Worm (Caenorhabditis elegans): ENCODE measurements around the gene C34C6.10.

DNA sequence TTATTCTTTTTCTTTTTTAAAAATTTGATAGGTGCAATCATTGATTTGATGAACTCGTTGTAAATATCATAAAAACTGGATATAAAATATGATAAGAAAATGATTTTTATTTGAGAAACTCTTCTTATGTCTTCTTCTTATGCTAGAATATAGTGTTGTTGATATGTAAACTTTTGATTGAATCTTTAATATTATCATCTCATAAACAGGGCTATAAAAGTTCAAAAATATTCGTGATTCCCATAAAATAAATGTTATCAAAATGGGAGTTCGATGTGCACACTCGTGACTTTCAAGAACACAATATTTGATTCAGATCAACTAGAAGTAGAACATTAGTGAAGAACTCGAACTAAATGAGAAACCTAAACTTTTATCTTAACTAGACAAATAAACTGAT, 43.3 kb upstream of the C34C6.10 start:
- TF ChIP-seq B0261.1 (tag; optimal IDR thresholded peaks at IDR 0.05) (no peak), ccch-3 (GFP tag; optimal IDR thresholded peaks at IDR 0.05) (no peak), ama-1 (optimal IDR thresholded peaks at IDR 0.05) (no peak), ama-1 (GFP tag; optimal IDR thresholded peaks at IDR 0.05) (no peak), B0019.2 (GFP tag; conservative IDR thresholded peaks at IDR 0.05) (no peak), C06A6.2 (GFP tag; conservative IDR thresholded peaks at IDR 0.05) (no peak), dpff-1 (tag; optimal IDR thresholded peaks at IDR 0.05) (no peak), ztf-28 (GFP tag; IDR thresholded peaks at IDR 0.05) (no peak), lsy-27 (tag; optimal IDR thresholded peaks at IDR 0.05; ENCODE audit: borderline replicate concordance, insufficient read depth) (no peak), lin-26 (GFP tag; IDR thresholded peaks at IDR 0.05) (no peak), hsf-1 (GFP tag; IDR thresholded peaks at IDR 0.05) (no peak), nhr-80 (tag; optimal IDR thresholded peaks at IDR 0.05) (no peak), ets-4 (GFP tag; optimal IDR thresholded peaks at IDR 0.05) (no peak), ceh-58 (GFP tag; IDR thresholded peaks at IDR 0.05) (no peak), pha-4 (tag; optimal IDR thresholded peaks at IDR 0.05) (no peak)
